Fruit fly (Drosophila melanogaster) whole organism, embryonic: ENCODE data around the gene Rtca.

Source experiments
- Aef1 ChIP-seq: fragments of 200-800 bp; sonication (Bioruptor generic); IDR thresholded peaks from 3 replicates; pipeline ENCODE4 v1.3.6; 2022; ENCODE audit warnings: missing biosample characterization, missing genetic modification characterization
- Awh ChIP-seq: fragments of 200-800 bp; sonication (Bioruptor generic); IDR thresholded peaks from 2 replicates; pipeline ENCODE4, ENCODE4 v1.3.6; 2022; ENCODE audit warnings: missing biosample characterization, missing genetic modification characterization
- B-H2 ChIP-seq: fragments of 200-800 bp; sonication (Bioruptor generic); optimal IDR thresholded peaks from 2 replicates; lab custom pipeline; 2018; ENCODE audit warnings: missing biosample characterization, mild to moderate bottlenecking, missing genetic modification characterization
- CG10267 ChIP-seq: fragments of 200-800 bp; sonication (Bioruptor generic); optimal IDR thresholded peaks from 2 replicates; lab custom pipeline; 2018; ENCODE audit warnings: missing biosample characterization, mild to moderate bottlenecking, missing genetic modification characterization, moderate library complexity
- CG10321 ChIP-seq: fragments of 200-800 bp; sonication (Bioruptor generic); IDR thresholded peaks from 2 replicates; pipeline ENCODE4 v1.3.6; 2022; ENCODE audit warnings: missing biosample characterization, missing genetic modification characterization
- CG11696 ChIP-seq: fragments of 200-800 bp; sonication (Bioruptor generic); IDR thresholded peaks from 2 replicates; pipeline ENCODE4 v1.3.6; 2022; ENCODE audit warnings: missing biosample characterization, missing genetic modification characterization
- CG12071 ChIP-seq: fragments of 200-800 bp; sonication (Bioruptor generic); optimal IDR thresholded peaks from 3 replicates; lab custom pipeline; 2018; ENCODE audit warnings: missing biosample characterization, mild to moderate bottlenecking, missing genetic modification characterization
- CG12219 ChIP-seq: fragments of 200-800 bp; sonication (Bioruptor generic); optimal IDR thresholded peaks from 3 replicates; lab custom pipeline; 2018; ENCODE audit warnings: missing biosample characterization, mild to moderate bottlenecking, missing genetic modification characterization
- CG12659 ChIP-seq: fragments of 200-800 bp; sonication (Bioruptor generic); optimal IDR thresholded peaks from 3 replicates; lab custom pipeline; 2017; ENCODE audit warnings: mild to moderate bottlenecking, missing biosample characterization, missing genetic modification reagents, missing genetic modification characterization
- CG13624 ChIP-seq: fragments of 200-800 bp; sonication (Bioruptor generic); optimal IDR thresholded peaks from 2 replicates; lab custom pipeline; 2016; ENCODE audit warnings: missing biosample characterization, missing genetic modification characterization
- CG13894 ChIP-seq: fragments of 200-800 bp; sonication (Bioruptor generic); optimal IDR thresholded peaks from 3 replicates; lab custom pipeline; 2018; ENCODE audit warnings: missing biosample characterization, mild to moderate bottlenecking, missing genetic modification characterization, moderate library complexity
- CG14667 ChIP-seq: fragments of 200-800 bp; sonication (Bioruptor generic); IDR thresholded peaks from 2 replicates; pipeline ENCODE4 v1.3.6; 2022; ENCODE audit warnings: missing biosample characterization, missing genetic modification characterization
- CG14860 ChIP-seq: fragments of 200-800 bp; sonication (Bioruptor generic); IDR thresholded peaks from 3 replicates; pipeline ENCODE4 v1.3.6; 2022; ENCODE audit warnings: missing biosample characterization, missing genetic modification characterization; ENCODE audit not compliant: partially characterized antibody
- CG1602 ChIP-seq: fragments of 200-800 bp; sonication (Bioruptor generic); optimal IDR thresholded peaks from 3 replicates; lab custom pipeline; 2016; ENCODE audit warnings: missing biosample characterization, missing genetic modification characterization
- CG17385 ChIP-seq: fragments of 200-800 bp; sonication (Bioruptor generic); optimal IDR thresholded peaks from 3 replicates; lab custom pipeline; 2018; ENCODE audit warnings: missing biosample characterization, mild to moderate bottlenecking, missing genetic modification characterization
- CG17912 ChIP-seq: fragments of 200-800 bp; sonication (Bioruptor generic); optimal IDR thresholded peaks from 2 replicates; lab custom pipeline; 2018; ENCODE audit warnings: missing biosample characterization, mild to moderate bottlenecking, missing genetic modification characterization
- CG3065 ChIP-seq: fragments of 200-800 bp; sonication (Bioruptor generic); optimal IDR thresholded peaks from 2 replicates; lab custom pipeline; 2016; ENCODE audit warnings: missing biosample characterization, missing genetic modification characterization
- CG3281 ChIP-seq: fragments of 200-800 bp; sonication (Bioruptor generic); optimal IDR thresholded peaks from 3 replicates; lab custom pipeline; 2017; ENCODE audit warnings: missing biosample characterization, mild to moderate bottlenecking, missing genetic modification characterization
- CG4360 ChIP-seq: fragments of 200-800 bp; sonication (Bioruptor generic); IDR thresholded peaks from 2 replicates; pipeline ENCODE4 v1.3.6; 2022; ENCODE audit warnings: missing biosample characterization, missing genetic modification characterization
- CG4424 ChIP-seq: fragments of 200-800 bp; sonication (Bioruptor generic); optimal IDR thresholded peaks from 3 replicates; lab custom pipeline; 2016; ENCODE audit warnings: missing biosample characterization, missing genetic modification characterization
- CG6272 ChIP-seq: fragments of 200-800 bp; sonication (Bioruptor generic); IDR thresholded peaks from 2 replicates; pipeline ENCODE4 v1.3.6; 2022; ENCODE audit warnings: missing biosample characterization, missing genetic modification characterization
- CG6765 ChIP-seq: fragments of 200-800 bp; sonication (Bioruptor generic); optimal IDR thresholded peaks from 3 replicates; lab custom pipeline; 2017; ENCODE audit warnings: missing biosample characterization, mild to moderate bottlenecking, missing genetic modification characterization
- CG6791 ChIP-seq: fragments of 200-800 bp; sonication (Bioruptor generic); IDR thresholded peaks from 3 replicates; pipeline ENCODE4 v1.3.6; 2022; ENCODE audit warnings: missing biosample characterization, missing genetic modification characterization; ENCODE audit not compliant: partially characterized antibody
- CG7271 ChIP-seq: fragments of 200-800 bp; sonication (Bioruptor generic); optimal IDR thresholded peaks from 2 replicates; lab custom pipeline; 2018; ENCODE audit warnings: missing biosample characterization, mild to moderate bottlenecking, missing genetic modification characterization, moderate library complexity
- CG8478 ChIP-seq: fragments of >200 bp; optimal IDR thresholded peaks from 2 replicates; lab custom pipeline; 2018
- CG9437 ChIP-seq: fragments of 200-800 bp; sonication (Bioruptor generic); optimal IDR thresholded peaks from 2 replicates; lab custom pipeline; 2018; ENCODE audit warnings: missing biosample characterization, mild to moderate bottlenecking, missing genetic modification characterization
- CkIIα-i1 ChIP-seq: fragments of 200-800 bp; sonication (Bioruptor generic); IDR thresholded peaks from 2 replicates; pipeline ENCODE4 v1.3.6; 2022; ENCODE audit warnings: missing biosample characterization, missing genetic modification characterization
- D ChIP-seq, 2 experiments: fragments of 200-800 bp in 1 of 2; fragments of >200 bp in 1 of 2; sonication (Bioruptor generic) in 1 of 2; optimal IDR thresholded peaks; 2 replicates in 1 of 2; 3 replicates in 1 of 2; lab custom pipeline; 2017; ENCODE audit warnings: mild to moderate bottlenecking in 1 of 2, missing biosample characterization in 1 of 2, missing genetic modification characterization in 1 of 2, missing genetic modification reagents in 1 of 2
- Dek ChIP-seq: fragments of 200-800 bp; sonication (Bioruptor generic); optimal IDR thresholded peaks from 3 replicates; lab custom pipeline; 2019; ENCODE audit warnings: missing biosample characterization, mild to moderate bottlenecking, missing genetic modification characterization, moderate library complexity
- Dfd ChIP-seq, 2 experiments: fragments of >200 bp; optimal IDR thresholded peaks; 2 replicates each; lab custom pipeline; 2017; ENCODE audit warnings: missing biosample characterization in 2 of 2, missing genetic modification characterization in 2 of 2
- Doc3 ChIP-seq: fragments of 200-800 bp; sonication (Bioruptor generic); IDR thresholded peaks from 3 replicates; pipeline ENCODE4 v1.3.6; 2022; ENCODE audit warnings: missing biosample characterization, missing genetic modification characterization; ENCODE audit not compliant: partially characterized antibody
- Elba2 ChIP-seq: fragments of 200-800 bp; sonication (Bioruptor generic); optimal IDR thresholded peaks from 3 replicates; lab custom pipeline; 2016; ENCODE audit warnings: missing biosample characterization, missing genetic modification characterization
- Fer3 ChIP-seq: fragments of 200-800 bp; sonication (Bioruptor generic); optimal IDR thresholded peaks from 2 replicates; lab custom pipeline; 2018; ENCODE audit warnings: missing biosample characterization, mild to moderate bottlenecking, missing genetic modification characterization, moderate library complexity
- Mad ChIP-seq: fragments of 200-800 bp; sonication (Bioruptor generic); optimal IDR thresholded peaks from 2 replicates; lab custom pipeline; 2016; ENCODE audit warnings: missing biosample characterization, missing genetic modification characterization
- Meics ChIP-seq: fragments of 200-800 bp; sonication (Bioruptor generic); optimal IDR thresholded peaks from 2 replicates; lab custom pipeline; 2017; ENCODE audit warnings: missing biosample characterization, mild to moderate bottlenecking, missing genetic modification characterization
- Side ChIP-seq: fragments of 200-800 bp; sonication (Bioruptor generic); optimal IDR thresholded peaks from 2 replicates; lab custom pipeline; 2016; ENCODE audit warnings: missing biosample characterization, missing genetic modification characterization
- al ChIP-seq: fragments of 200-800 bp; sonication (Bioruptor generic); IDR thresholded peaks from 2 replicates; pipeline ENCODE4 v1.3.6; 2022; ENCODE audit warnings: missing biosample characterization, missing genetic modification characterization
- amos ChIP-seq: fragments of 200-800 bp; sonication (Bioruptor generic); IDR thresholded peaks from 2 replicates; pipeline ENCODE4 v1.3.6; 2022; ENCODE audit warnings: missing biosample characterization, missing genetic modification characterization; ENCODE audit not compliant: partially characterized antibody
- ato ChIP-seq: fragments of 200-800 bp; sonication (Bioruptor generic); IDR thresholded peaks from 2 replicates; pipeline ENCODE4 v1.3.6; 2022; ENCODE audit warnings: missing biosample characterization, missing genetic modification characterization; ENCODE audit not compliant: partially characterized antibody
- bcd ChIP-seq: fragments of 200-800 bp; sonication (Bioruptor generic); optimal IDR thresholded peaks from 2 replicates; lab custom pipeline; 2017; ENCODE audit warnings: missing biosample characterization, mild to moderate bottlenecking, missing genetic modification characterization
- cad ChIP-seq: fragments of >200 bp; optimal IDR thresholded peaks from 2 replicates; lab custom pipeline; 2017; ENCODE audit warnings: missing biosample characterization, missing genetic modification characterization
- gem ChIP-seq: fragments of 200-800 bp; sonication (Bioruptor generic); optimal IDR thresholded peaks from 2 replicates; lab custom pipeline; 2019; ENCODE audit warnings: missing biosample characterization, mild to moderate bottlenecking, missing genetic modification characterization, moderate library complexity
- kni ChIP-seq: fragments of 200-800 bp; sonication (Bioruptor generic); optimal IDR thresholded peaks from 3 replicates; lab custom pipeline; 2017; ENCODE audit warnings: mild to moderate bottlenecking, missing biosample characterization, missing genetic modification reagents, missing genetic modification characterization
- lov ChIP-seq, 2 experiments: fragments of 200-800 bp in 1 of 2; fragments of >200 bp in 1 of 2; sonication (Bioruptor generic) in 1 of 2; IDR thresholded peaks in 1 of 2; optimal IDR thresholded peaks in 1 of 2; 2 replicates in 1 of 2; 3 replicates in 1 of 2; pipeline versions ENCODE4 v1.3.6 to Lab custom; 2017 to 2022; ENCODE audit warnings: missing biosample characterization in 1 of 2, missing genetic modification characterization in 1 of 2
- mirr ChIP-seq: fragments of 200-800 bp; sonication (Bioruptor generic); optimal IDR thresholded peaks from 3 replicates; lab custom pipeline; 2018; ENCODE audit warnings: missing biosample characterization, mild to moderate bottlenecking, missing genetic modification characterization
- salm ChIP-seq: fragments of 200-800 bp; sonication (Bioruptor generic); optimal IDR thresholded peaks from 2 replicates; lab custom pipeline; 2018; ENCODE audit warnings: missing biosample characterization, mild to moderate bottlenecking, missing genetic modification characterization
- sens-2 ChIP-seq: fragments of 200-800 bp; sonication (Bioruptor generic); IDR thresholded peaks from 2 replicates; pipeline ENCODE4 v1.3.6; 2022; ENCODE audit warnings: missing biosample characterization, missing genetic modification characterization
- sr ChIP-seq: fragments of 200-800 bp; sonication (Bioruptor generic); IDR thresholded peaks from 3 replicates; pipeline ENCODE4 v1.3.6; 2022; ENCODE audit warnings: missing biosample characterization, missing genetic modification characterization
- tio ChIP-seq: fragments of 200-800 bp; sonication (Bioruptor generic); optimal IDR thresholded peaks from 2 replicates; lab custom pipeline; 2017; ENCODE audit warnings: missing biosample characterization, missing genetic modification characterization, inconsistent platforms
- tx ChIP-seq: fragments of 200-800 bp; sonication (Bioruptor generic); optimal IDR thresholded peaks from 2 replicates; lab custom pipeline; 2016; ENCODE audit warnings: missing biosample characterization, missing genetic modification characterization
- usp ChIP-seq: fragments of >200 bp; optimal IDR thresholded peaks from 2 replicates; lab custom pipeline; 2017; ENCODE audit warnings: missing biosample characterization, missing genetic modification characterization

Gene Rtca

dm6 chrX:2073325-2073724 is 1.1 kb downstream of the Rtca start, which contains the start of gene CG4199 (continued):
- TF ChIP-seq CG4360 (GFP tag; lab: Robert Waterston, UW) = no peak
- no peak for TF ChIP-seq kni (GFP tag; lab: Kevin White, UChicago)
- TF ChIP-seq mirr (GFP tag; lab: Kevin White, UChicago) = no peak
- no peak for TF ChIP-seq CkIIα-i1 (GFP tag; lab: Robert Waterston, UW)
- no peak for TF ChIP-seq B-H2 (GFP tag; lab: Kevin White, UChicago)
- no peak for TF ChIP-seq gem (tag; lab: Kevin White, UChicago)
- no peak for TF ChIP-seq Dfd (GFP tag; optimal IDR thresholded peaks at IDR 0.05; lab: Kevin White, UChicago)
- TF ChIP-seq CG12071 (GFP tag; lab: Kevin White, UChicago) = no peak
- no peak for TF ChIP-seq sr (GFP tag; lab: Robert Waterston, UW)
- TF ChIP-seq CG10267 (tag; lab: Kevin White, UChicago) = no peak
- TF ChIP-seq CG6791 (GFP tag; lab: Robert Waterston, UW) = peak; percentile 36; the same call in 1 of the 3 replicates
- TF ChIP-seq CG12659 (GFP tag; lab: Kevin White, UChicago) = peak; percentile 47
- no peak for TF ChIP-seq ato (GFP tag; lab: Robert Waterston, UW)
- no peak for TF ChIP-seq CG10321 (GFP tag; lab: Robert Waterston, UW)
- TF ChIP-seq sens-2 (GFP tag; lab: Robert Waterston, UW) = no peak
- no peak for TF ChIP-seq CG1602 (GFP tag; lab: Kevin White, UChicago)
- no peak for TF ChIP-seq CG7271
- no peak for TF ChIP-seq CG12219
- TF ChIP-seq Fer3 (tag; lab: Kevin White, UChicago) = no peak
- peak; percentile 13 for TF ChIP-seq CG13624 (GFP tag; lab: Kevin White, UChicago)
- no peak for TF ChIP-seq CG6272 (GFP tag; lab: Robert Waterston, UW)
- no peak for TF ChIP-seq Elba2 (GFP tag; lab: Kevin White, UChicago)
- no peak for TF ChIP-seq CG14667 (GFP tag; lab: Robert Waterston, UW)
- TF ChIP-seq lov (optimal IDR thresholded peaks at IDR 0.05; lab: Kevin White, UChicago) = no peak
- 0 out of 3 replicates have a peak, but pooled peaks have one; percentile 12 for TF ChIP-seq lov (GFP tag; IDR thresholded peaks at IDR 0.05; lab: Robert Waterston, UW)
- no peak for TF ChIP-seq D (optimal IDR thresholded peaks at IDR 0.05; lab: Kevin White, UChicago)
- TF ChIP-seq D (GFP tag; optimal IDR thresholded peaks at IDR 0.05; lab: Kevin White, UChicago) = no peak
- TF ChIP-seq CG9437 (GFP tag; lab: Kevin White, UChicago) = no peak
- no peak for TF ChIP-seq CG14860 (GFP tag; lab: Robert Waterston, UW)
- TF ChIP-seq Aef1 (GFP tag; lab: Robert Waterston, UW) = no peak
- TF ChIP-seq CG4424 (GFP tag; lab: Kevin White, UChicago) = no peak
- TF ChIP-seq amos (GFP tag; lab: Robert Waterston, UW) = peak; percentile 37; the same call in 1 of the 2 replicates
- TF ChIP-seq al (GFP tag; lab: Robert Waterston, UW) = no peak
- no peak for TF ChIP-seq Dek (tag; lab: Kevin White, UChicago)
- TF ChIP-seq Doc3 (GFP tag; lab: Robert Waterston, UW) = no peak
- no peak for TF ChIP-seq CG17385 (GFP tag; lab: Kevin White, UChicago)
- TF ChIP-seq CG3281 (GFP tag; lab: Kevin White, UChicago) = no peak
- TF ChIP-seq CG6765 (GFP tag; lab: Kevin White, UChicago) = no peak
- no peak for TF ChIP-seq Meics (GFP tag; lab: Kevin White, UChicago)
- no peak for TF ChIP-seq cad (GFP tag; lab: Kevin White, UChicago)
- no peak for TF ChIP-seq bcd (GFP tag; lab: Kevin White, UChicago)
- TF ChIP-seq CG17912 (GFP tag; lab: Kevin White, UChicago) = no peak
- no peak for TF ChIP-seq CG3065 (GFP tag; lab: Kevin White, UChicago)
- peak; percentile 6 for TF ChIP-seq CG13894
- no peak for TF ChIP-seq usp (GFP tag; lab: Kevin White, UChicago)
- no peak for TF ChIP-seq CG11696 (GFP tag; lab: Robert Waterston, UW)
- no peak for TF ChIP-seq salm (tag; lab: Kevin White, UChicago)
- no peak for TF ChIP-seq tio (GFP tag; lab: Kevin White, UChicago)
- no peak for TF ChIP-seq CG8478 (lab: Kevin White, UChicago)
- TF ChIP-seq Side = no peak
- no peak for TF ChIP-seq tx (GFP tag; lab: Kevin White, UChicago)
- TF ChIP-seq Awh (GFP tag; lab: Robert Waterston, UW) = no peak
- TF ChIP-seq Mad (GFP tag; lab: Kevin White, UChicago) = no peak
